Fruit fly (Drosophila melanogaster) whole organism, embryonic: Measurements from ENCODE around the gene Cyp313b1.

Experiments used
- CG3726 ChIP-seq: fragments of 200-800 bp; sonication (Bioruptor generic); IDR thresholded peaks from 3 replicates; pipeline ENCODE4, ENCODE4 v1.3.6; 2022; ENCODE audit warnings: missing biosample characterization, missing genetic modification characterization
- Hr51 ChIP-seq, 2 experiments: fragments of 200-800 bp; sonication (Bioruptor generic); optimal IDR thresholded peaks; 2 replicates in 1 of 2; 3 replicates in 1 of 2; lab custom pipeline; 2016 to 2018; ENCODE audit warnings: missing biosample characterization in 2 of 2, missing genetic modification characterization in 2 of 2, mild to moderate bottlenecking in 1 of 2, moderate library complexity in 1 of 2
- az2 ChIP-seq: fragments of 200-800 bp; sonication (Bioruptor generic); optimal IDR thresholded peaks from 3 replicates; lab custom pipeline; 2016; ENCODE audit warnings: missing biosample characterization, missing genetic modification characterization

DNA sequence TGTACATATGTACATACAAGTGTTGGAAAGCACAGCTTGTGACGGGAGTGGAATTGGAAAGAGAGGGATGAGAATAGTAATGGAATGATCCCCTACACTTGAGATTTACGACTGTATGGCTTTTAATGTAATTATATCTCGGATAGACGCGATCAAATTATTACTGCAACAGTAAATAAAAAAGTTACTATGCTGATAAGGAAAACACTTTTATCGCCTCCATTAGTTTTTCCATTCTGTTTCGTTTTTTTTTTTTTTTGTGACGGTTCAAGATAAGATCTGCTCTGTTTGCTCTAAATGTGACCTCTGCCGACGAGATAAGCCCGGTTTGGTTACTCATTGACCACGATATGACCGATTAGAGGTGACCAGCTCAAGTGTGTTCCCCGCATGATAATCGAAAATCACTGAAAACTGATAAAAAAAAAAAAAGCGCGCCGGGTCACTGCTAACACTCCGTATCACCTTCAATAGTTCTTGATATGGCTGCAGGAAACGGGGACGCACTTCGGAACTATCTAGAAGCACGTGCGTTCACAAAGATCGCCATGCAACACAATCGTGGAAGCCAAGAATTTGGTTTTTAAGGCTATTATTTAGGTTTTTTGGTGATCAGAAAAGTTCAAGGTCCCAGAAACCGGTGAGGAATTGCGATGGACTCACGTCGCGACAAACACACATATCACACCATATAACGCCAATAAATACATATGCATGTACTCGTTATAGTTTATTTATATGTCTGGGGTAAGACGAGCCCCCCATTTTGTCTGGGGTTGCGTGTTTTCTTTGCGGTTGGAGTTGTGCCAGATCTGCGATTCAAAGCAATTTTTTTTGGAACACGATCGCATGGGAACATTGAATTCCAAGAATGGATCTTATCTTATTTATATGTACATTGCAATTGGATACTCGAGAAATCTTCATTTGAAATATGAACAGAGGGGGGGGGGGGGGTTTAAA is 25.4 kb upstream of the Cyp313b1 start, which contains the start of gene p:
- TF ChIP-seq az2 = peak; percentile 26
- TF ChIP-seq CG3726 (GFP tag; lab: Robert Waterston, UW) = no peak
- TF ChIP-seq Hr51 (GFP tag; optimal IDR thresholded peaks at IDR 0.05; lab: Kevin White, UChicago) = peak in 1 of 2 experiments; percentile 43
